Fruit fly (Drosophila melanogaster): Measurements from ENCODE around the gene CG31431.

CG31431 gene

dm6 chr3R:21827453-21828039, 42.9 kb upstream of the CG31431 start (continued):
- TF ChIP-seq Blimp-1 (GFP tag; optimal IDR thresholded peaks at IDR 0.05) (no peak), eg (GFP tag; IDR thresholded peaks at IDR 0.05) (no peak), vri (GFP tag; optimal IDR thresholded peaks at IDR 0.05) (peak; percentile 14), Lpt (GFP tag; optimal IDR thresholded peaks at IDR 0.05) (no peak), CG8119 (GFP tag; IDR thresholded peaks at IDR 0.05) (no peak; the same call in 2 of the 3 replicates), CG3919 (GFP tag; optimal IDR thresholded peaks at IDR 0.05) (peak; percentile 16), pdm3 (GFP tag; optimal IDR thresholded peaks at IDR 0.05) (peak; percentile 48), CG16779 (tag; optimal IDR thresholded peaks at IDR 0.05) (no peak), CG4318 (GFP tag; optimal IDR thresholded peaks at IDR 0.05) (no peak), CG8319 (GFP tag; optimal IDR thresholded peaks at IDR 0.05) (no peak), achi (GFP tag; optimal IDR thresholded peaks at IDR 0.05) (peak; percentile 52), Gug (GFP tag; IDR thresholded peaks at IDR 0.05) (0 out of 2 replicates have a peak, but pooled peaks have one; percentile 12), CG11294 (GFP tag; IDR thresholded peaks at IDR 0.05) (no peak), Hr38 (GFP tag; optimal IDR thresholded peaks at IDR 0.05) (no peak), dsx (GFP tag; optimal IDR thresholded peaks at IDR 0.05; ENCODE audit: poor library complexity, severe bottlenecking) (no peak), fd85E (GFP tag; optimal IDR thresholded peaks at IDR 0.05) (no peak), CG6276 (GFP tag; optimal IDR thresholded peaks at IDR 0.05) (no peak), CG6792 (GFP tag; optimal IDR thresholded peaks at IDR 0.05) (peak; percentile 7), dac (GFP tag; optimal IDR thresholded peaks at IDR 0.05) (no peak), CG1621 (tag; optimal IDR thresholded peaks at IDR 0.05) (no peak), CG11902 (GFP tag; optimal IDR thresholded peaks at IDR 0.05) (peak; percentile 9)

- TF ChIP-seq topi (GFP tag; optimal IDR thresholded peaks at IDR 0.05): peak; percentile 35
- TF ChIP-seq Hr39 (GFP tag; optimal IDR thresholded peaks at IDR 0.05): peak; percentile 60
- TF ChIP-seq Ets21C (GFP tag; optimal IDR thresholded peaks at IDR 0.05): peak; percentile 25
- peak; percentile 3 for TF ChIP-seq Hr4 (GFP tag; optimal IDR thresholded peaks at IDR 0.05)
- TF ChIP-seq CG32006 (GFP tag; optimal IDR thresholded peaks at IDR 0.05): peak; percentile 16
- peak; percentile 12 for TF ChIP-seq acj6 (GFP tag; optimal IDR thresholded peaks at IDR 0.05)
- TF ChIP-seq Eip78C (GFP tag): peak; percentile 73
- TF ChIP-seq CG8319 (GFP tag; optimal IDR thresholded peaks at IDR 0.05): no peak
- TF ChIP-seq cyc (GFP tag; optimal IDR thresholded peaks at IDR 0.05): no peak
- TF ChIP-seq Sox102F (GFP tag; optimal IDR thresholded peaks at IDR 0.05): peak; percentile 11
- TF ChIP-seq OdsH (GFP tag; optimal IDR thresholded peaks at IDR 0.05): peak; percentile 20
- no peak for TF ChIP-seq CG7368 (GFP tag; optimal IDR thresholded peaks at IDR 0.05)
- TF ChIP-seq Blimp-1 (GFP tag; optimal IDR thresholded peaks at IDR 0.05): no peak
- no peak for TF ChIP-seq spab (GFP tag; optimal IDR thresholded peaks at IDR 0.05)
- peak; percentile 56 for TF ChIP-seq svp (GFP tag)
- no peak for TF ChIP-seq CG3032 (tag; optimal IDR thresholded peaks at IDR 0.05)
- TF ChIP-seq fkh (GFP tag; optimal IDR thresholded peaks at IDR 0.05): peak; percentile 72
- peak; percentile 8 for TF ChIP-seq CG11902 (GFP tag; optimal IDR thresholded peaks at IDR 0.05)
- TF ChIP-seq CG34406 (GFP tag; optimal IDR thresholded peaks at IDR 0.05): no peak
- TF ChIP-seq CG6163 (GFP tag; IDR thresholded peaks at IDR 0.05): no peak; the same call in 2 of the 3 replicates
- TF ChIP-seq CG6808 (GFP tag; optimal IDR thresholded peaks at IDR 0.05): no peak
- TF ChIP-seq esn (GFP tag; optimal IDR thresholded peaks at IDR 0.05): peak; percentile 26
- no peak for TF ChIP-seq salr (GFP tag; optimal IDR thresholded peaks at IDR 0.05)
- TF ChIP-seq CG6854 (GFP tag; optimal IDR thresholded peaks at IDR 0.05): no peak
- peak; percentile 41; the same call in 1 of the 2 replicates for TF ChIP-seq CG15336 (GFP tag; IDR thresholded peaks at IDR 0.05)
- no peak for TF ChIP-seq Eip93F (GFP tag; optimal IDR thresholded peaks at IDR 0.05)
- TF ChIP-seq CG8632 (GFP tag; optimal IDR thresholded peaks at IDR 0.05): no peak
- peak; percentile 41 for TF ChIP-seq CG10631 (GFP tag; optimal IDR thresholded peaks at IDR 0.05)
- peak; percentile 17 for TF ChIP-seq pdm3 (GFP tag; optimal IDR thresholded peaks at IDR 0.05)
- TF ChIP-seq vri (GFP tag; optimal IDR thresholded peaks at IDR 0.05): no peak
- TF ChIP-seq eg (GFP tag; IDR thresholded peaks at IDR 0.05): no peak
- TF ChIP-seq CG11294 (GFP tag; IDR thresholded peaks at IDR 0.05): no peak
- no peak for TF ChIP-seq fd85E (GFP tag; optimal IDR thresholded peaks at IDR 0.05)
- peak; percentile 44 for TF ChIP-seq lz (GFP tag; optimal IDR thresholded peaks at IDR 0.05)
- TF ChIP-seq net (GFP tag; optimal IDR thresholded peaks at IDR 0.05): no peak
- no peak for TF ChIP-seq CG4318 (GFP tag; optimal IDR thresholded peaks at IDR 0.05)
- TF ChIP-seq CG31627 (GFP tag; optimal IDR thresholded peaks at IDR 0.05): peak; percentile 60
- no peak for TF ChIP-seq CG6276 (GFP tag; optimal IDR thresholded peaks at IDR 0.05)
Observed at dm6 chr3R:21828040-21828526, 42.4 kb upstream of the CG31431 start.

Measured in whole organism, prepupa.